Worm (Caenorhabditis elegans): ENCODE data around the gene C44B9.2.

Gene C44B9.2

ce11 chrIII:10903009-10903609, 27.9 kb downstream of the C44B9.2 start:
- TF ChIP-seq mab-5 (tag; optimal IDR thresholded peaks at IDR 0.05): no peak
- TF ChIP-seq unc-39 (tag; optimal IDR thresholded peaks at IDR 0.05): no peak
- no peak for TF ChIP-seq lin-39 (tag; optimal IDR thresholded peaks at IDR 0.05)
- TF ChIP-seq skn-1 (tag; optimal IDR thresholded peaks at IDR 0.05): no peak
- no peak for TF ChIP-seq aly-2 (tag; optimal IDR thresholded peaks at IDR 0.05)
- TF ChIP-seq lin-13 (GFP tag; optimal IDR thresholded peaks at IDR 0.05): no peak
- TF ChIP-seq blmp-1 (tag; optimal IDR thresholded peaks at IDR 0.05; ENCODE audit: insufficient read depth): no peak
- TF ChIP-seq ceh-16 (tag; optimal IDR thresholded peaks at IDR 0.05): no peak
- TF ChIP-seq nhr-25 (tag; optimal IDR thresholded peaks at IDR 0.05): no peak
- TF ChIP-seq ama-1 (optimal IDR thresholded peaks at IDR 0.05): no peak
- TF ChIP-seq elt-3 (tag; optimal IDR thresholded peaks at IDR 0.05): no peak
- no peak for TF ChIP-seq snpc-4 (tag; optimal IDR thresholded peaks at IDR 0.05)
- TF ChIP-seq ceh-82 (tag; optimal IDR thresholded peaks at IDR 0.05): no peak
- peak; percentile 20 for TF ChIP-seq lin-11 (tag; optimal IDR thresholded peaks at IDR 0.05)
- no peak for TF ChIP-seq nhr-129 (tag; optimal IDR thresholded peaks at IDR 0.05)
- TF ChIP-seq zag-1 (tag; optimal IDR thresholded peaks at IDR 0.05): peak; percentile 44
- TF ChIP-seq Y55F3AM.14 (GFP tag; optimal IDR thresholded peaks at IDR 0.05): no peak
- no peak for TF ChIP-seq dmd-4 (tag; optimal IDR thresholded peaks at IDR 0.05)
- no peak for TF ChIP-seq sem-4 (tag; optimal IDR thresholded peaks at IDR 0.05)
- peak in 1 of 2 experiments; percentile 12 for TF ChIP-seq mdl-1 (tag; optimal IDR thresholded peaks at IDR 0.05)
- no peak for TF ChIP-seq peb-1 (tag; optimal IDR thresholded peaks at IDR 0.05)
- peak; percentile 65 for TF ChIP-seq C34F6.9 (tag; optimal IDR thresholded peaks at IDR 0.05)
- no peak for TF ChIP-seq mbf-1 (tag; optimal IDR thresholded peaks at IDR 0.05)
- no peak for TF ChIP-seq nhr-12 (tag; optimal IDR thresholded peaks at IDR 0.05)
- TF ChIP-seq nhr-6 (tag; optimal IDR thresholded peaks at IDR 0.05): peak; percentile 31
- TF ChIP-seq F13H6.1 (tag; optimal IDR thresholded peaks at IDR 0.05): no peak
- TF ChIP-seq unc-55 (GFP tag; optimal IDR thresholded peaks at IDR 0.05): peak; percentile 26
- TF ChIP-seq alr-1 (tag; optimal IDR thresholded peaks at IDR 0.05): no peak
- TF ChIP-seq egl-27 (tag; optimal IDR thresholded peaks at IDR 0.05): no peak
- no peak for TF ChIP-seq nhr-77 (tag; optimal IDR thresholded peaks at IDR 0.05)
- TF ChIP-seq nhr-11 (tag; optimal IDR thresholded peaks at IDR 0.05): no peak
- peak; percentile 75 for TF ChIP-seq crh-2 (tag; optimal IDR thresholded peaks at IDR 0.05)
- TF ChIP-seq unc-62 (GFP tag; optimal IDR thresholded peaks at IDR 0.05): no peak
- no peak for TF ChIP-seq sma-9 (GFP tag; optimal IDR thresholded peaks at IDR 0.05)
- no peak for TF ChIP-seq sma-9 (tag; optimal IDR thresholded peaks at IDR 0.05)
- no peak for TF ChIP-seq ztf-4 (tag; optimal IDR thresholded peaks at IDR 0.05)
- no peak for TF ChIP-seq sma-3 (GFP tag; optimal IDR thresholded peaks at IDR 0.05)
- TF ChIP-seq gmeb-1 (tag; optimal IDR thresholded peaks at IDR 0.05): no peak
- peak; percentile 19 for TF ChIP-seq nhr-21 (tag; optimal IDR thresholded peaks at IDR 0.05)
- no peak for TF ChIP-seq R02D3.7 (tag; optimal IDR thresholded peaks at IDR 0.05)
- no peak for TF ChIP-seq fos-1 (tag; optimal IDR thresholded peaks at IDR 0.05)
- TF ChIP-seq elt-1 (tag; optimal IDR thresholded peaks at IDR 0.05): no peak
- no peak for TF ChIP-seq nhr-10 (tag; optimal IDR thresholded peaks at IDR 0.05)
- TF ChIP-seq lsy-2 (tag; optimal IDR thresholded peaks at IDR 0.05): peak in 1 of 2 experiments; percentile 52
- no peak for TF ChIP-seq nhr-23 (tag; optimal IDR thresholded peaks at IDR 0.05)
- no peak for TF ChIP-seq ztf-11 (tag; optimal IDR thresholded peaks at IDR 0.05)
- no peak for TF ChIP-seq nhr-237 (tag; optimal IDR thresholded peaks at IDR 0.05)
- TF ChIP-seq ZK546.5 (tag; optimal IDR thresholded peaks at IDR 0.05): no peak
- no peak for TF ChIP-seq ztf-1 (GFP tag; conservative IDR thresholded peaks at IDR 0.05)

Measured in whole organism, L2 larva.